Worm (Caenorhabditis elegans): ENCODE results near the gene odr-7.

The odr-7 gene

DNA sequence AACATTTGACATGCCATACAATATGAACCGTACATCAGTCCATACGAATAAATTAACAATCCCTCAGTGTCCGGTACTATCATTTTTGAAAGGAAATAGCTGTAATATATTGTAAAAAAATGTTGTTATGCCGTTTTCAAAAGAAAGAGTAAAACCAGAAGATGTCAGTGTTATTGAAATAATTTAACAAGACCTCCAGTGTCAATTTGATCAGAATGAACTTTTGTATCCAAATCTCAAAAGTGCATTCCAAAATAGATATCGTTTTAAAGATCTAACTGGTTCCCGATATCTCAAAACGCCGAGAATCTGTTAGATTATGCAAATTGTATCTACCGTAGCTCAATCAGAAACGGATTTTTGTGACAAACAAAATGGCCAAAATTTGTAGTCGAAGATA is at the start of gene odr-7:
TSS of gene odr-7 (minus strand) at position 101 of the 400 bp plus-strand sequence.
- TF ChIP-seq ZK546.5 (tag; optimal IDR thresholded peaks at IDR 0.05) (no peak), nhr-11 (tag; optimal IDR thresholded peaks at IDR 0.05) (no peak), pha-4 (tag; optimal IDR thresholded peaks at IDR 0.05) (no peak)

DNA sequence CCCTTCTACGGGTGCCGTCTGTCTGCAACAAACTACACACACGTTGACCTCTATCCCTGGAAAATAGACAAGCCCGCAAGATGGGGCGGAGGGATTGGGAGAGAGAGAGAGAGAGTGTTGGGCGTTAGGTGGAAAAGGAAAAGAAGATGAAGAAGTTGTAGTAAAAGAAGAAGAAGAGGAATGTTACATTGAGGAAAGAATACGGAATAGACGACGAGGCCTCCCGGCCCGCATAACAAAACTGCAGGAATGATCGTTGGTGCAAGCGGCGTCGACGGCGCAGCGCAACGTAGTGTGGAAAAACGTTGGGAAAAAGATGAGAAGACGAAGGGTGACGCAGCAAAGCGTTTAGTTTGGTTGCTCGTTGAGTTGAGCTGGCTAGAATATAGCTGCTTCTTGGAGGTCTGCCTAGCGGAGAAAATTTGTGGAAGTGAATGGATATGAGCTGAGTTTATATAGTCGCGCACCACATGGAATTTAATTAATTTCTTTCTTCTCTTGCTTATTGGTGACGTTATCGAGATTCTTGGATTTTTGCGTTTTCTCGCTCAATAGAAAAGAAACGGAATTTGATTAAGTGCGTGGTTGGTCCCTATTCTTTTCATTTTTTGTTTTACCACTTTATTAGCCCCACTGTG is 48.8 kb upstream of the odr-7 start:
- TF ChIP-seq lsy-12 (tag; optimal IDR thresholded peaks at IDR 0.05): peak; percentile 24
- TF ChIP-seq tbx-2 (tag; optimal IDR thresholded peaks at IDR 0.05): peak; percentile 45
- TF ChIP-seq aly-2 (tag; optimal IDR thresholded peaks at IDR 0.05): no peak
- no peak for TF ChIP-seq nhr-77 (tag; optimal IDR thresholded peaks at IDR 0.05)
- no peak for TF ChIP-seq ama-1 (optimal IDR thresholded peaks at IDR 0.05)
- peak; percentile 82 for TF ChIP-seq lin-39 (tag; optimal IDR thresholded peaks at IDR 0.05)
- no peak for TF ChIP-seq ceh-9 (tag; optimal IDR thresholded peaks at IDR 0.05)
- TF ChIP-seq jun-1 (tag; optimal IDR thresholded peaks at IDR 0.05): no peak
- TF ChIP-seq nhr-237 (tag; optimal IDR thresholded peaks at IDR 0.05): no peak
- TF ChIP-seq mml-1 (tag; optimal IDR thresholded peaks at IDR 0.05): no peak
- TF ChIP-seq nfya-1 (tag; optimal IDR thresholded peaks at IDR 0.05; ENCODE audit: insufficient read depth): peak; percentile 66
- peak; percentile 54 for TF ChIP-seq nhr-25 (tag; optimal IDR thresholded peaks at IDR 0.05)
- no peak for TF ChIP-seq eor-1 (tag; optimal IDR thresholded peaks at IDR 0.05)
- peak; percentile 69 for TF ChIP-seq hmg-11 (tag; optimal IDR thresholded peaks at IDR 0.05)
- no peak for TF ChIP-seq unc-39 (tag; optimal IDR thresholded peaks at IDR 0.05)
- no peak for TF ChIP-seq ceh-16 (tag; optimal IDR thresholded peaks at IDR 0.05)
- no peak for TF ChIP-seq nhr-28 (tag; optimal IDR thresholded peaks at IDR 0.05)
- peak; percentile 41 for TF ChIP-seq nhr-11 (tag; optimal IDR thresholded peaks at IDR 0.05)
- TF ChIP-seq nhr-23 (tag; optimal IDR thresholded peaks at IDR 0.05): peak; percentile 59
- TF ChIP-seq fos-1 (tag; optimal IDR thresholded peaks at IDR 0.05): no peak
- peak; percentile 8 for TF ChIP-seq snpc-4 (tag; optimal IDR thresholded peaks at IDR 0.05)
- TF ChIP-seq fkh-2 (tag; optimal IDR thresholded peaks at IDR 0.05): no peak
- TF ChIP-seq elt-1 (tag; optimal IDR thresholded peaks at IDR 0.05): no peak
- no peak for TF ChIP-seq ztf-11 (tag; optimal IDR thresholded peaks at IDR 0.05)
- no peak for TF ChIP-seq egl-27 (tag; optimal IDR thresholded peaks at IDR 0.05)
- no peak for TF ChIP-seq elt-3 (tag; optimal IDR thresholded peaks at IDR 0.05)
- no peak for TF ChIP-seq nhr-12 (tag; optimal IDR thresholded peaks at IDR 0.05)
- TF ChIP-seq ztf-4 (tag; optimal IDR thresholded peaks at IDR 0.05): peak; percentile 13
- no peak for TF ChIP-seq ceh-28 (tag; optimal IDR thresholded peaks at IDR 0.05)
- no peak for TF ChIP-seq pha-4 (tag; optimal IDR thresholded peaks at IDR 0.05)
- TF ChIP-seq elt-2 (tag; optimal IDR thresholded peaks at IDR 0.05): no peak
- TF ChIP-seq unc-62 (GFP tag; optimal IDR thresholded peaks at IDR 0.05): peak; percentile 23
- no peak for TF ChIP-seq nhr-76 (tag; optimal IDR thresholded peaks at IDR 0.05)
- TF ChIP-seq sea-2 (GFP tag; optimal IDR thresholded peaks at IDR 0.05): no peak
- no peak for TF ChIP-seq R02D3.7 (tag; optimal IDR thresholded peaks at IDR 0.05)
- no peak for TF ChIP-seq ZK546.5 (tag; optimal IDR thresholded peaks at IDR 0.05)
- TF ChIP-seq daf-12 (tag; optimal IDR thresholded peaks at IDR 0.05): no peak
- no peak for TF ChIP-seq mdl-1 (tag; optimal IDR thresholded peaks at IDR 0.05)
- TF ChIP-seq zag-1 (tag; optimal IDR thresholded peaks at IDR 0.05): no peak
- TF ChIP-seq nhr-43 (tag; optimal IDR thresholded peaks at IDR 0.05; ENCODE audit: poor library complexity, severe bottlenecking): peak; percentile 50
- peak; percentile 7 for TF ChIP-seq ceh-82 (tag; optimal IDR thresholded peaks at IDR 0.05)
- TF ChIP-seq nhr-67 (tag; optimal IDR thresholded peaks at IDR 0.05): no peak
- no peak for TF ChIP-seq skn-1 (tag; optimal IDR thresholded peaks at IDR 0.05)
- no peak for TF ChIP-seq lin-15B (tag; optimal IDR thresholded peaks at IDR 0.05)
- no peak for TF ChIP-seq pqm-1 (tag; optimal IDR thresholded peaks at IDR 0.05)
- peak; percentile 48 for TF ChIP-seq egl-5 (tag; optimal IDR thresholded peaks at IDR 0.05)
- peak; percentile 42 for TF ChIP-seq fkh-10 (GFP tag; optimal IDR thresholded peaks at IDR 0.05)

Data from whole organism, L3 larva.